Worm (Caenorhabditis elegans): ENCODE measurements around the gene idpa-2.
A peak's percentile ranks its signal among the peaks of the same experiment; 100 is the strongest.

Gene idpa-2

DNA sequence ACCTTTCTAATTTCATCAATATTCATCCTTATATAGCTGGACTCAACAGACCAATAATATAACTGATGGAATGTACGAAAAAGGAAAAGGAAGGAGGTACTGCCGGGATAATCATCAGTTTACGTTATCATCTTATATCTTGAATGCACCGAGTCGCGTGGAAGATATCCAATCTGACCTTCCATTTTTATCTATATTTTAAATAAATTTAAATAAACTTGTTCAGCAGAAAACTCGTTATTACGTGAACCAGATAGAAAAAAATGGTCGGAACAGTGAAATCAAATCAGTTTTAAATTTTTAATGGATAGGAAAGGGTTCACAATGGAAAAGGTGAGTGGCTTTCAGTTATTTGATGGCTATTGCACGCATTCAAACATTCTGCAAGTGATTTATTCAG lies 25.6 kb downstream of the idpa-2 start, which contains the start of gene pah-1:
Gene pah-1 (minus strand): TSS at position 101 of the 400 bp plus-strand sequence.
- TF ChIP-seq gei-8 (GFP tag; optimal IDR thresholded peaks at IDR 0.05) (no peak), fkh-10 (GFP tag; optimal IDR thresholded peaks at IDR 0.05) (no peak), snpc-4 (tag; optimal IDR thresholded peaks at IDR 0.05) (no peak), mxl-3 (GFP tag; optimal IDR thresholded peaks at IDR 0.05) (no peak), mes-2 (tag; optimal IDR thresholded peaks at IDR 0.05; ENCODE audit: poor library complexity, severe bottlenecking) (no peak), lin-13 (GFP tag; optimal IDR thresholded peaks at IDR 0.05) (no peak), madf-9 (GFP tag; conservative IDR thresholded peaks at IDR 0.05) (no peak), ceh-62 (tag; optimal IDR thresholded peaks at IDR 0.05) (no peak), hif-1 (tag; optimal IDR thresholded peaks at IDR 0.05) (no peak), egl-27 (tag; optimal IDR thresholded peaks at IDR 0.05) (no peak), fos-1 (tag; optimal IDR thresholded peaks at IDR 0.05) (no peak), jun-1 (tag; optimal IDR thresholded peaks at IDR 0.05) (no peak), D1046.2 (GFP tag; IDR thresholded peaks at IDR 0.05) (no peak), unc-62 (GFP tag; optimal IDR thresholded peaks at IDR 0.05 in 1 of 2) (no peak), unc-62 (tag; optimal IDR thresholded peaks at IDR 0.05) (no peak), mdt-29 (GFP tag; IDR thresholded peaks at IDR 0.05) (no peak), snpc-1.2 (GFP tag; IDR thresholded peaks at IDR 0.05) (no peak)

ce11 chrII:8766475-8766874 lies 26.1 kb downstream of the idpa-2 start, which contains the start of the genes nsph-1.1 and K08F8.15:
nsph-1.1 (plus strand) TSS chrII:8766775.
K08F8.15 (plus strand) TSS chrII:8766809.
- no peak for TF ChIP-seq egl-27 (tag; optimal IDR thresholded peaks at IDR 0.05)
- no peak for TF ChIP-seq nhr-25 (tag; optimal IDR thresholded peaks at IDR 0.05; ENCODE audit: borderline replicate concordance, insufficient read depth)
- no peak for TF ChIP-seq dmd-9 (GFP tag; IDR thresholded peaks at IDR 0.05)
- TF ChIP-seq nhr-10 (tag; optimal IDR thresholded peaks at IDR 0.05) = no peak
- TF ChIP-seq lir-3 (tag; optimal IDR thresholded peaks at IDR 0.05) = no peak

DNA sequence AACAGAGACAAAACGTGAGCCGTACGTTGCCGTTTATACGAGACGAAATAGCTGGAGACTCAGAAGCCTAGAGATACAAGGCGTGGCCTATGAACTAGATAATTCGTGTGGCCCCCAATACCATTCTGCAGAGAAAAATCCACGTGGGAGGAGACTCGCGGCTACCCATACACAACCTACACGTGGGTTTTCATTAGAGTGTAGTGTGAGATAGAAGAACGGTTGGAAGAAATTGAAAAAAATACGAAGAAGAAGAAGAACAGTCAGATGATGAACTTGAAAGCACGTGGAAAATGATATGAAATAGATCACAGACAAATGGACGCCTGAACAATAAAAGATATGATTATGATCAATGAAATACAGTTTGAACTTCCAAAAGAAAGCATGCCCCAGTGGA lies 27.4 kb downstream of the idpa-2 start:
- TF ChIP-seq lin-39 (tag; optimal IDR thresholded peaks at IDR 0.05) = no peak
- no peak for TF ChIP-seq rbr-2 (tag; optimal IDR thresholded peaks at IDR 0.05)
- TF ChIP-seq hlh-30 (tag; optimal IDR thresholded peaks at IDR 0.05; ENCODE audit: insufficient read depth) = peak; percentile 72
- peak; percentile 75 for TF ChIP-seq dmd-6 (GFP tag; IDR thresholded peaks at IDR 0.05)
- TF ChIP-seq ceh-82 (tag; optimal IDR thresholded peaks at IDR 0.05) = no peak
- no peak for TF ChIP-seq Y5F2A.4 (GFP tag; optimal IDR thresholded peaks at IDR 0.05)
- peak; percentile 58; the same call in 1 of the 2 replicates for TF ChIP-seq tra-1 (GFP tag; IDR thresholded peaks at IDR 0.05)
- peak; percentile 31 for TF ChIP-seq dve-1 (tag; optimal IDR thresholded peaks at IDR 0.05; ENCODE audit: insufficient read depth)
- TF ChIP-seq F44E2.7 (GFP tag; IDR thresholded peaks at IDR 0.05) = no peak
- TF ChIP-seq hif-1 (tag; optimal IDR thresholded peaks at IDR 0.05) = no peak
- TF ChIP-seq mdl-1 (tag; optimal IDR thresholded peaks at IDR 0.05) = peak; percentile 55 to 94
- TF ChIP-seq ama-1 (optimal IDR thresholded peaks at IDR 0.05) = no peak
- TF ChIP-seq zfp-2 (tag; optimal IDR thresholded peaks at IDR 0.05) = no peak
- no peak for TF ChIP-seq zip-2 (tag; optimal IDR thresholded peaks at IDR 0.05)
- peak; percentile 59 for TF ChIP-seq hlh-11 (tag; optimal IDR thresholded peaks at IDR 0.05)
- no peak for TF ChIP-seq Y48G9A.11 (GFP tag; IDR thresholded peaks at IDR 0.05)
- no peak for TF ChIP-seq ceh-32 (tag; optimal IDR thresholded peaks at IDR 0.05; ENCODE audit: poor library complexity)
- no peak for TF ChIP-seq pha-4 (GFP tag; IDR thresholded peaks at IDR 0.05)
- TF ChIP-seq pha-4 (tag; optimal IDR thresholded peaks at IDR 0.05) = no peak
- TF ChIP-seq zfp-3 (GFP tag; conservative IDR thresholded peaks at IDR 0.05) = no peak
- peak; percentile 27 for TF ChIP-seq gei-8 (GFP tag; optimal IDR thresholded peaks at IDR 0.05)
- TF ChIP-seq ztf-11 (tag; optimal IDR thresholded peaks at IDR 0.05) = no peak
- TF ChIP-seq lin-29 (GFP tag; IDR thresholded peaks at IDR 0.05) = no peak
- TF ChIP-seq R02D3.7 (tag; optimal IDR thresholded peaks at IDR 0.05) = no peak
- TF ChIP-seq arid-1 (GFP tag; conservative IDR thresholded peaks at IDR 0.05) = no peak
- TF ChIP-seq lir-3 (tag; optimal IDR thresholded peaks at IDR 0.05) = no peak
- TF ChIP-seq daf-16 (GFP tag; optimal IDR thresholded peaks at IDR 0.05) = no peak
- no peak for TF ChIP-seq daf-16 (tag; optimal IDR thresholded peaks at IDR 0.05)
- peak; percentile 68 for TF ChIP-seq nhr-48 (tag; optimal IDR thresholded peaks at IDR 0.05)
- TF ChIP-seq ceh-28 (tag; optimal IDR thresholded peaks at IDR 0.05) = no peak
- TF ChIP-seq unc-130 (GFP tag; optimal IDR thresholded peaks at IDR 0.05) = no peak
- no peak for TF ChIP-seq dmd-9 (GFP tag; IDR thresholded peaks at IDR 0.05)

All from whole organism, L4 larva.